Fruit fly (Drosophila melanogaster): ENCODE data around the gene CG42779.

DNA sequence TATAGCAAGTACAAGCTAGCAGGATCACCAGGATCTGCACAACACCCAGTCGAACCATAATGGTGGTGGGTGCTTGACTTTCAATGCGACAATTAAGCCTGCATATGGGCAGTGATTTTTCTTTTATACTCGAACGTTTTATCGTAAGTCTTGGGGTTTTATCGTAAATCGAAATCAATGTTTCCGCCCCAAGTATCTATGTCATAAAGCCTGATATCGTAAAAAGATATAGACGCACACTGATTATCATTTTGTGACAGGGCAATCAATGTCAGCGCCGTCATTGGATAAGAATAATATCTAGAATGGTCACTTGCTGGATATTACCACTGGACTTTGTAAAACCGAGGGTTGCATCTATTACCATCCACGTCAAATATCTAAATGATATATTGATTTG lies 8.9 kb downstream of the CG42779 start, which contains the start of gene CG17475:
- TF ChIP-seq EcR (GFP tag; optimal IDR thresholded peaks at IDR 0.05), result no peak
- TF ChIP-seq psq (optimal IDR thresholded peaks at IDR 0.05), result no peak
- no peak for TF ChIP-seq usp (GFP tag; optimal IDR thresholded peaks at IDR 0.05)
- TF ChIP-seq CG8478 (optimal IDR thresholded peaks at IDR 0.05), result no peak

Measured in whole organism.